Worm (Caenorhabditis elegans): ENCODE data around the gene srxa-9.

ce11 chrX:15770787-15771186 lies 24.0 kb downstream of the srxa-9 start:
- no peak for TF ChIP-seq blmp-1 (tag; optimal IDR thresholded peaks at IDR 0.05)
- no peak for TF ChIP-seq skn-1 (tag; optimal IDR thresholded peaks at IDR 0.05)
- no peak for TF ChIP-seq lin-14 (GFP tag; optimal IDR thresholded peaks at IDR 0.05)
- TF ChIP-seq ztf-11 (tag; optimal IDR thresholded peaks at IDR 0.05) = no peak
- no peak for TF ChIP-seq lir-3 (tag; optimal IDR thresholded peaks at IDR 0.05; ENCODE audit: poor library complexity)
- TF ChIP-seq nhr-71 (tag; optimal IDR thresholded peaks at IDR 0.05) = no peak

Measured in whole organism, L1 larva.